Fruit fly (Drosophila melanogaster): Measurements from ENCODE around the gene Rala.

The Rala gene

dm6 chrX:3719480-3720064 is at the start of gene Rala, which contains the start of gene Tlk (continued):
- TF ChIP-seq CG11696 (GFP tag; IDR thresholded peaks at IDR 0.05) (no peak), NC2α (GFP tag; optimal IDR thresholded peaks at IDR 0.05) (no peak), Neu2 (GFP tag; optimal IDR thresholded peaks at IDR 0.05; ENCODE audit: borderline replicate concordance) (no peak), Abd-B (GFP tag; optimal IDR thresholded peaks at IDR 0.05) (no peak), CG11398 (GFP tag; optimal IDR thresholded peaks at IDR 0.05) (no peak), cato (GFP tag; optimal IDR thresholded peaks at IDR 0.05; ENCODE audit: borderline replicate concordance) (no peak), CG18476 (GFP tag; optimal IDR thresholded peaks at IDR 0.05) (no peak), dmrt99B (tag; optimal IDR thresholded peaks at IDR 0.05) (no peak), Hr78 (GFP tag; optimal IDR thresholded peaks at IDR 0.05) (no peak), CG2889 (GFP tag; IDR thresholded peaks at IDR 0.05) (no peak), CG17612 (GFP tag; IDR thresholded peaks at IDR 0.05) (no peak), CG9215 (GFP tag; IDR thresholded peaks at IDR 0.05) (no peak), hb (GFP tag; IDR thresholded peaks at IDR 0.05; ENCODE audit: partially characterized antibody) (no peak), HLH3B (GFP tag; IDR thresholded peaks at IDR 0.05) (0 out of 2 replicates have a peak, but pooled peaks have one; percentile 6), jumu (GFP tag; optimal IDR thresholded peaks at IDR 0.05) (no peak), B-H1 (GFP tag; IDR thresholded peaks at IDR 0.05) (no peak), schlank (tag; optimal IDR thresholded peaks at IDR 0.05) (no peak), CG1529 (GFP tag; optimal IDR thresholded peaks at IDR 0.05) (no peak), Mes4 (GFP tag; optimal IDR thresholded peaks at IDR 0.05) (no peak), D19B (GFP tag; optimal IDR thresholded peaks at IDR 0.05) (no peak), pum (GFP tag; optimal IDR thresholded peaks at IDR 0.05) (no peak), ewg (GFP tag; optimal IDR thresholded peaks at IDR 0.05) (no peak), D19A (tag; optimal IDR thresholded peaks at IDR 0.05) (no peak), Tbp (GFP tag; optimal IDR thresholded peaks at IDR 0.05) (no peak), abd-A (tag; optimal IDR thresholded peaks at IDR 0.05) (peak; percentile 7), NFAT (GFP tag; IDR thresholded peaks at IDR 0.05) (peak; percentile 71; the same call in 1 of the 2 replicates), CG6765 (GFP tag; optimal IDR thresholded peaks at IDR 0.05) (no peak), sim (GFP tag; IDR thresholded peaks at IDR 0.05) (no peak), fd3F (GFP tag; optimal IDR thresholded peaks at IDR 0.05) (no peak), Fer1 (GFP tag; optimal IDR thresholded peaks at IDR 0.05) (no peak), ap (GFP tag; IDR thresholded peaks at IDR 0.05) (no peak), CG14014 (GFP tag; IDR thresholded peaks at IDR 0.05) (no peak), grn (GFP tag; optimal IDR thresholded peaks at IDR 0.05) (no peak), Mrtf (GFP tag; IDR thresholded peaks at IDR 0.05) (peak; percentile 11; the same call in 1 of the 3 replicates), CG5180 (GFP tag; optimal IDR thresholded peaks at IDR 0.05) (no peak), odd (GFP tag; optimal IDR thresholded peaks at IDR 0.05) (no peak), HHEX (GFP tag; optimal IDR thresholded peaks at IDR 0.05) (no peak), CG4730 (GFP tag; IDR thresholded peaks at IDR 0.05) (no peak), luna (GFP tag; optimal IDR thresholded peaks at IDR 0.05) (no peak), gcm2 (GFP tag; optimal IDR thresholded peaks at IDR 0.05) (no peak), Rfx (GFP tag; IDR thresholded peaks at IDR 0.05) (peak; percentile 61), Vsx1 (GFP tag; optimal IDR thresholded peaks at IDR 0.05) (peak; percentile 10), ken (GFP tag; IDR thresholded peaks at IDR 0.05) (0 out of 3 replicates have a peak, but pooled peaks have one; percentile 37), CG10565 (GFP tag; optimal IDR thresholded peaks at IDR 0.05) (no peak), sna (GFP tag; IDR thresholded peaks at IDR 0.05; ENCODE audit: partially characterized antibody) (no peak), CG13775 (GFP tag; optimal IDR thresholded peaks at IDR 0.05) (no peak), CG18764 (GFP tag; optimal IDR thresholded peaks at IDR 0.05) (no peak), salm (tag; optimal IDR thresholded peaks at IDR 0.05) (no peak), fu2 (GFP tag; optimal IDR thresholded peaks at IDR 0.05) (no peak), Dip3 (GFP tag; optimal IDR thresholded peaks at IDR 0.05) (no peak), bowl (GFP tag; IDR thresholded peaks at IDR 0.05) (no peak)
